Worm (Caenorhabditis elegans): ENCODE results near the gene gst-38.

DNA sequence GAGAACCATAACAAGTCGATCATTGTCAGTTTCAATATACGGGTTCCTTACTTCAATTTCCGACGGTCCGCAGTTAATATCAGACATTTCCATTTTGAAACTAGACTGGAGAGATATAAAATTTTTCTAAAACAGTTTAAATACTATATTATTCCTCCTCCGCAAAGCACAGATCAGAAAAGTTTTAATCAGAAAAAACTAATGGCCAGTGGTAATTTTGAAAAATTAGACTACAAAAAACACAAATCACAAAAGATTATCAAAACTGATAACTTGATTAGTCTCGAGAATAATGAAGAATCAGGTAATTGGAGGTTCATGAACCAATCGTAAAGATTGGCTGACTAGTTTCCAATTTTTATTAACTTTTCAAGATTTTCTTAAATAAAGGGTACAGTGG lies 29.9 kb downstream of the gst-38 start, which contains the start of gene T06C12.9:
- no peak for TF ChIP-seq unc-62 (GFP tag; optimal IDR thresholded peaks at IDR 0.05)
- no peak for TF ChIP-seq nhr-77 (tag; optimal IDR thresholded peaks at IDR 0.05)
- TF ChIP-seq lin-15B (tag; optimal IDR thresholded peaks at IDR 0.05) = no peak
- TF ChIP-seq ama-1 (optimal IDR thresholded peaks at IDR 0.05) = no peak
- TF ChIP-seq ceh-28 (tag; optimal IDR thresholded peaks at IDR 0.05) = no peak

Data from whole organism, L3 larva.